Worm (Caenorhabditis elegans): ENCODE results near the gene ccm-2.

DNA sequence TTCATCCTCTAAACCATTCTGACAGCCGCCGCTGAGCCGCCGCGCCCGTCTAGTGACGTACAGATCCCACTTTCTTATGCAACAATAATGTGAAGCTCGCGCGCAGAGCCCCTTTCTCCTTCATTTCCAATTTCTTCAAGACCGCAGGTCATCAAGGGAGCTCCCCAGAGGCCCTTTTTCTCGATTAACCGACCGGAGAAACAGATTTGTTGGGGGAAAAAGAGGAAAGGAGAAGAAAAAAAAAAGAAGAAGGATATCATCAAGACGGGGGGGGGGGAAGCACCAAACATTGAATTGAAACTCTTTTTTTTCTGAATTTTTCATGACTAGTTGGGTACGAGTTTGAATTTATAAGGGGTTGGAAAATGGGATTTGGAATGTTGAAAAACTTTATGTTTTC is 7.1 kb upstream of the ccm-2 start:
- TF ChIP-seq snpc-4 (tag; optimal IDR thresholded peaks at IDR 0.05) (no peak), jun-1 (tag; optimal IDR thresholded peaks at IDR 0.05) (no peak), skn-1 (tag; optimal IDR thresholded peaks at IDR 0.05) (no peak)

All from whole organism, L1 larva.